Fruit fly (Drosophila melanogaster): ENCODE results near the gene CG15042.

Gene CG15042

dm6 chrX:18541915-18542314 is 13.8 kb upstream of the CG15042 start (continued):
- TF ChIP-seq CG9437 (GFP tag; optimal IDR thresholded peaks at IDR 0.05) (no peak), CG1602 (GFP tag; optimal IDR thresholded peaks at IDR 0.05) (no peak), crc (GFP tag; optimal IDR thresholded peaks at IDR 0.05) (no peak), Dad (GFP tag; optimal IDR thresholded peaks at IDR 0.05) (no peak), unc-4 (GFP tag; IDR thresholded peaks at IDR 0.05; ENCODE audit: partially characterized antibody) (no peak), HLH3B (GFP tag; IDR thresholded peaks at IDR 0.05) (peak; percentile 9; the same call in 1 of the 2 replicates), CG4404 (GFP tag; IDR thresholded peaks at IDR 0.05) (no peak), CG16815 (GFP tag; optimal IDR thresholded peaks at IDR 0.05) (no peak), CG11093 (GFP tag; IDR thresholded peaks at IDR 0.05) (no peak), TFAM (GFP tag; optimal IDR thresholded peaks at IDR 0.05) (no peak), CG4282 (GFP tag; optimal IDR thresholded peaks at IDR 0.05) (no peak), cad (GFP tag; optimal IDR thresholded peaks at IDR 0.05) (no peak), CG9215 (GFP tag; IDR thresholded peaks at IDR 0.05) (no peak), Rfx (GFP tag; IDR thresholded peaks at IDR 0.05) (no peak), D (optimal IDR thresholded peaks at IDR 0.05) (no peak), D (GFP tag; optimal IDR thresholded peaks at IDR 0.05) (no peak), Oaz (GFP tag; IDR thresholded peaks at IDR 0.05) (no peak), CG1792 (GFP tag; optimal IDR thresholded peaks at IDR 0.05) (no peak), pan (optimal IDR thresholded peaks at IDR 0.05) (no peak), pan (GFP tag; optimal IDR thresholded peaks at IDR 0.05 in 1 of 2, IDR thresholded peaks at IDR 0.05 in 1 of 2) (peak in 1 of 2 experiments; percentile 36), CG11247 (GFP tag; IDR thresholded peaks at IDR 0.05) (no peak), Myb (GFP tag; optimal IDR thresholded peaks at IDR 0.05) (no peak), Dll (GFP tag; IDR thresholded peaks at IDR 0.05; ENCODE audit: partially characterized antibody) (no peak), zf30C (GFP tag; optimal IDR thresholded peaks at IDR 0.05) (no peak), CG2875 (GFP tag; optimal IDR thresholded peaks at IDR 0.05) (no peak), NC2α (GFP tag; optimal IDR thresholded peaks at IDR 0.05) (no peak), tap (tag; optimal IDR thresholded peaks at IDR 0.05) (no peak), pros (GFP tag; optimal IDR thresholded peaks at IDR 0.05) (no peak), MBD-R2 (GFP tag; IDR thresholded peaks at IDR 0.05) (no peak), zen2 (GFP tag; IDR thresholded peaks at IDR 0.05; ENCODE audit: partially characterized antibody) (no peak), CG12155 (GFP tag; optimal IDR thresholded peaks at IDR 0.05) (no peak), CG4424 (GFP tag; optimal IDR thresholded peaks at IDR 0.05) (peak; percentile 3), trem (tag; optimal IDR thresholded peaks at IDR 0.05) (no peak), Xrp1 (GFP tag; IDR thresholded peaks at IDR 0.05) (peak; percentile 69; the same call in 1 of the 2 replicates), CG42726 (GFP tag; IDR thresholded peaks at IDR 0.05; ENCODE audit: partially characterized antibody) (no peak), zfh1 (GFP tag; IDR thresholded peaks at IDR 0.05) (peak; percentile 48; the same call in 1 of the 3 replicates), Pdp1 (GFP tag; optimal IDR thresholded peaks at IDR 0.05) (no peak), dmrt11E (tag; optimal IDR thresholded peaks at IDR 0.05) (peak; percentile 45), Atf3 (GFP tag; optimal IDR thresholded peaks at IDR 0.05) (no peak), Dp (GFP tag; optimal IDR thresholded peaks at IDR 0.05) (no peak), fd64A (GFP tag; optimal IDR thresholded peaks at IDR 0.05) (no peak), Dfd (GFP tag; optimal IDR thresholded peaks at IDR 0.05) (no peak), cato (GFP tag; optimal IDR thresholded peaks at IDR 0.05; ENCODE audit: borderline replicate concordance) (no peak), CG6683 (GFP tag; optimal IDR thresholded peaks at IDR 0.05) (no peak), GATAe (GFP tag; conservative IDR thresholded peaks at IDR 0.05) (no peak), danr (GFP tag; IDR thresholded peaks at IDR 0.05) (no peak), CG3726 (GFP tag; IDR thresholded peaks at IDR 0.05) (no peak), CG17361 (GFP tag; IDR thresholded peaks at IDR 0.05) (0 out of 3 replicates have a peak, but pooled peaks have one; percentile 23), CG33557 (GFP tag; optimal IDR thresholded peaks at IDR 0.05) (no peak), CG5953 (GFP tag; IDR thresholded peaks at IDR 0.05) (no peak), CG16863 (GFP tag; optimal IDR thresholded peaks at IDR 0.05) (no peak), onecut (GFP tag; IDR thresholded peaks at IDR 0.05) (no peak), CG3838 (GFP tag; optimal IDR thresholded peaks at IDR 0.05) (no peak)
